Worm (Caenorhabditis elegans) whole organism, mixed stage, embryonic: ENCODE data around the gene ZK563.2.

Source experiments
- elt-3 ChIP-seq: fragments of 150-350 bp; optimal IDR thresholded peaks from 2 replicates; lab custom pipeline; 2014; ENCODE audit warnings: missing biosample characterization, missing genetic modification characterization
- lsy-2 ChIP-seq: fragments of 150-350 bp; optimal IDR thresholded peaks from 2 replicates; lab custom pipeline; 2014; ENCODE audit warnings: missing biosample characterization, missing genetic modification characterization
- nhr-28 ChIP-seq: fragments of 150-350 bp; optimal IDR thresholded peaks from 2 replicates; lab custom pipeline; 2014; ENCODE audit warnings: missing biosample characterization, missing genetic modification characterization

DNA sequence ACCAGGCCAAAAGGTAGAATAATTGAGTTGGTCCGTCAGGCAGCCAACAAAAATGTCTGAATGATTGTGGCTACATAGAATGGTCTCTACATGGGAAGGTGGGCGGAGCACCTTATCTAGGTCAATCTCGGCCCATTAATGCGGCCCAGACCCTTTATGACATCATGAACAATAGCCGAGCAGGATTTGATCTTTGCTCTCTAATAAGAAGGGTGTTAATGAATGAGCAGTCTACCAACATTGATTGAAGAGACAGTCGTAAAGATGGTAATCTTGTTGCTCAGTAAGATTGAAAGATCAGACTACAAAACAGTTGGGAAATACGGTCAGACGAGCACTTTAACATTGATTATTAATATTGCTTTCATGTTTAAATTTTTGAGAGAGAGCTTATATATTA lies 31.6 kb downstream of the ZK563.2 start:
- TF ChIP-seq lsy-2 (tag; lab: Kevin White, UChicago) (no peak), elt-3 (tag; lab: Kevin White, UChicago) (no peak), nhr-28 (tag; lab: Kevin White, UChicago) (no peak)
